Worm (Caenorhabditis elegans) whole organism, L4 larva: ENCODE results near the gene stdh-1.
A peak's percentile ranks its signal among the peaks of the same experiment; 100 is the strongest.

Source experiments
- F26F4.8 ChIP-seq: fragments of 200-800 bp; sonication (Bioruptor generic); conservative IDR thresholded peaks from 2 replicates; pipeline ENCODE4 v1.3.6; 2022; ENCODE audit warnings: missing genetic modification characterization, missing compliant biosample characterization
- T20F7.1 ChIP-seq: fragments of 200-800 bp; sonication (Bioruptor generic); optimal IDR thresholded peaks from 2 replicates; lab custom pipeline; 2018; ENCODE audit warnings: mild to moderate bottlenecking, missing genetic modification characterization, missing compliant biosample characterization
- Y48G9A.11 ChIP-seq: fragments of 200-800 bp; sonication (Bioruptor generic); IDR thresholded peaks from 2 replicates; pipeline ENCODE4 v1.3.6; 2022; ENCODE audit warnings: missing genetic modification reagents, missing genetic modification characterization, missing compliant biosample characterization
- aha-1 ChIP-seq: fragments of 150-350 bp; peaks from one replicate; lab custom pipeline; 2014; ENCODE audit warnings: missing biosample characterization, missing genetic modification characterization
- aly-2 ChIP-seq: sonication (generic microtip); optimal IDR thresholded peaks from 2 replicates; lab custom pipeline; 2018; ENCODE audit warnings: missing biosample characterization, missing genetic modification characterization
- ama-1 ChIP-seq: fragments of 150-350 bp; optimal IDR thresholded peaks from 2 replicates; lab custom pipeline; 2014; ENCODE audit warnings: inconsistent platforms, mixed read lengths
- arid-1 ChIP-seq: fragments of 200-800 bp; sonication (Bioruptor generic); conservative IDR thresholded peaks from 2 replicates; pipeline ENCODE4 v1.3.6; 2022; ENCODE audit warnings: missing genetic modification reagents, missing genetic modification characterization, missing compliant biosample characterization
- ceh-32 ChIP-seq: sonication (generic microtip); optimal IDR thresholded peaks from 2 replicates; lab custom pipeline; 2016; ENCODE audit warnings: mild to moderate bottlenecking, missing genetic modification characterization, missing compliant biosample characterization; ENCODE audit not compliant: poor library complexity
- ceh-82 ChIP-seq: sonication (generic microtip); optimal IDR thresholded peaks from 2 replicates; lab custom pipeline; 2017; ENCODE audit warnings: missing biosample characterization, missing genetic modification characterization
- ctbp-1 ChIP-seq: fragments of 200-800 bp; sonication (Bioruptor generic); IDR thresholded peaks from 2 replicates; pipeline ENCODE4 v1.3.6; 2022; ENCODE audit warnings: missing genetic modification reagents, missing genetic modification characterization, missing compliant biosample characterization
- daf-12 ChIP-seq: fragments of 150-350 bp; optimal IDR thresholded peaks from 2 replicates; lab custom pipeline; 2014; ENCODE audit warnings: missing biosample characterization, missing genetic modification reagents, missing genetic modification characterization
- daf-16 ChIP-seq, 3 experiments: sonication (generic microtip); optimal IDR thresholded peaks; 2 replicates each; lab custom pipeline; 2016 to 2017; ENCODE audit warnings: missing genetic modification characterization in 3 of 3, missing genetic modification reagents in 3 of 3, mild to moderate bottlenecking in 2 of 3, missing compliant biosample characterization in 2 of 3, missing biosample characterization in 1 of 3, moderate library complexity in 1 of 3
- daf-8 ChIP-seq: fragments of 200-800 bp; sonication (Bioruptor generic); IDR thresholded peaks from 2 replicates; pipeline ENCODE4 v1.3.6; 2022; ENCODE audit warnings: missing genetic modification characterization, missing compliant biosample characterization
- dve-1 ChIP-seq: sonication (generic microtip); optimal IDR thresholded peaks from 2 replicates; lab custom pipeline; 2017; ENCODE audit warnings: antibody characterized with exemption, mild to moderate bottlenecking, missing genetic modification characterization, missing compliant biosample characterization; ENCODE audit not compliant: insufficient read depth
- egl-27 ChIP-seq: sonication (generic microtip); optimal IDR thresholded peaks from 3 replicates; lab custom pipeline; 2017; ENCODE audit warnings: missing biosample characterization, missing genetic modification reagents, missing genetic modification characterization
- egl-43 ChIP-seq: fragments of 200-800 bp; sonication (Bioruptor generic); IDR thresholded peaks from 2 replicates; pipeline ENCODE4 v1.3.6; 2022; ENCODE audit warnings: missing genetic modification reagents, missing genetic modification characterization, missing compliant biosample characterization
- fkh-10 ChIP-seq: fragments of 150-350 bp; optimal IDR thresholded peaks from 2 replicates; lab custom pipeline; 2014; ENCODE audit warnings: missing biosample characterization, missing genetic modification reagents, missing genetic modification characterization
- fos-1 ChIP-seq: fragments of 150-350 bp; optimal IDR thresholded peaks from 2 replicates; lab custom pipeline; 2014; ENCODE audit warnings: missing biosample characterization, missing genetic modification characterization
- hif-1 ChIP-seq, 2 experiments: sonication (generic microtip); optimal IDR thresholded peaks; 2 replicates each; lab custom pipeline; 2016 to 2017; ENCODE audit warnings: missing compliant biosample characterization in 2 of 2, missing genetic modification characterization in 2 of 2, missing genetic modification reagents in 2 of 2, missing genotype in 2 of 2, mild to moderate bottlenecking in 1 of 2
- hlh-11 ChIP-seq: fragments of 200-800 bp; sonication (Bioruptor generic); optimal IDR thresholded peaks from 2 replicates; lab custom pipeline; 2018; ENCODE audit warnings: mild to moderate bottlenecking, missing genetic modification characterization, missing compliant biosample characterization
- hlh-30 ChIP-seq: sonication (generic microtip); optimal IDR thresholded peaks from 2 replicates; lab custom pipeline; 2017; ENCODE audit warnings: antibody characterized with exemption, mild to moderate bottlenecking, missing genetic modification characterization, missing compliant biosample characterization; ENCODE audit not compliant: insufficient read depth
- hmg-1.1 ChIP-seq: fragments of 200-800 bp; sonication (Bioruptor generic); IDR thresholded peaks from 2 replicates; pipeline ENCODE4 v1.3.6; 2022; ENCODE audit warnings: missing genetic modification reagents, missing genetic modification characterization, missing compliant biosample characterization
- jun-1 ChIP-seq: fragments of 150-350 bp; optimal IDR thresholded peaks from 2 replicates; lab custom pipeline; 2014; ENCODE audit warnings: missing biosample characterization, missing genetic modification reagents, missing genetic modification characterization
- lin-15B ChIP-seq: fragments of 150-350 bp; sonication (generic microtip); optimal IDR thresholded peaks from 3 replicates; lab custom pipeline; 2014; ENCODE audit warnings: missing biosample characterization, missing genetic modification characterization
- lsy-2 ChIP-seq, 2 experiments: fragments of 150-350 bp in 1 of 2; sonication (generic microtip) in 1 of 2; optimal IDR thresholded peaks; 2 replicates each; lab custom pipeline; 2014 to 2017; ENCODE audit warnings: missing biosample characterization in 2 of 2, missing genetic modification characterization in 2 of 2
- madf-9 ChIP-seq: fragments of 200-800 bp; sonication (Bioruptor generic); conservative IDR thresholded peaks from 2 replicates; pipeline ENCODE4 v1.3.6; 2022; ENCODE audit warnings: missing genetic modification reagents, missing genetic modification characterization, missing compliant biosample characterization
- mep-1 ChIP-seq: fragments of 150-350 bp; sonication (generic microtip); optimal IDR thresholded peaks from 3 replicates; lab custom pipeline; 2014; ENCODE audit warnings: missing biosample characterization, missing genetic modification characterization
- mes-2 ChIP-seq: sonication (generic microtip); optimal IDR thresholded peaks from 2 replicates; lab custom pipeline; 2016; ENCODE audit warnings: missing genotype, mild to moderate bottlenecking, missing genetic modification characterization, missing compliant biosample characterization; ENCODE audit not compliant: poor library complexity, severe bottlenecking
- nhr-10 ChIP-seq: fragments of 150-350 bp; optimal IDR thresholded peaks from 2 replicates; lab custom pipeline; 2014; ENCODE audit warnings: missing biosample characterization, missing genetic modification characterization
- nhr-111 ChIP-seq: fragments of 200-800 bp; sonication (Bioruptor generic); optimal IDR thresholded peaks from 2 replicates; lab custom pipeline; 2018; ENCODE audit warnings: mild to moderate bottlenecking, missing genetic modification characterization, missing compliant biosample characterization
- nhr-25 ChIP-seq: sonication (generic microtip); optimal IDR thresholded peaks from 2 replicates; lab custom pipeline; 2017; ENCODE audit warnings: missing genetic modification characterization, mild to moderate bottlenecking, missing compliant biosample characterization, antibody characterized with exemption, moderate library complexity, borderline replicate concordance; ENCODE audit not compliant: insufficient read depth
- nhr-28 ChIP-seq: fragments of 150-350 bp; optimal IDR thresholded peaks from 2 replicates; lab custom pipeline; 2014; ENCODE audit warnings: missing biosample characterization, missing genetic modification characterization
- nhr-6 ChIP-seq: fragments of 150-350 bp; optimal IDR thresholded peaks from 2 replicates; lab custom pipeline; 2014; ENCODE audit warnings: missing biosample characterization, missing genetic modification characterization
- nhr-77 ChIP-seq: fragments of 150-350 bp; optimal IDR thresholded peaks from 2 replicates; lab custom pipeline; 2014; ENCODE audit warnings: missing biosample characterization, missing genetic modification characterization
- pha-4 ChIP-seq, 2 experiments: fragments of 150-350 bp in 1 of 2; fragments of 200-800 bp in 1 of 2; sonication (Bioruptor generic) in 1 of 2; IDR thresholded peaks in 1 of 2; optimal IDR thresholded peaks in 1 of 2; 2 replicates each; pipeline versions ENCODE4 v1.3.6 to Lab custom; 2014 to 2022; ENCODE audit warnings: missing genetic modification characterization in 2 of 2, missing genetic modification reagents in 2 of 2, missing biosample characterization in 1 of 2, missing compliant biosample characterization in 1 of 2
- php-3 ChIP-seq: fragments of 200-800 bp; sonication (Bioruptor generic); IDR thresholded peaks from 2 replicates; pipeline ENCODE4 v1.3.6; 2022; ENCODE audit warnings: missing genetic modification reagents, missing genetic modification characterization, missing compliant biosample characterization
- set-16 ChIP-seq: fragments of 200-800 bp; sonication (Bioruptor generic); IDR thresholded peaks from 2 replicates; pipeline ENCODE4 v1.3.6; 2022; ENCODE audit warnings: missing genetic modification reagents, missing genetic modification characterization, missing compliant biosample characterization
- snpc-4 ChIP-seq: fragments of 150-350 bp; optimal IDR thresholded peaks from 2 replicates; lab custom pipeline; 2014; ENCODE audit warnings: missing biosample characterization, missing genetic modification characterization
- zfp-2 ChIP-seq: sonication (generic microtip); optimal IDR thresholded peaks from 2 replicates; lab custom pipeline; 2016; ENCODE audit warnings: mild to moderate bottlenecking, missing genetic modification characterization, missing compliant biosample characterization

The stdh-1 gene

ce11 chrV:13906166-13906565 is at the start of gene stdh-1:
Gene stdh-1 (plus strand): TSS chrV:13906492.
- TF ChIP-seq nhr-77 (tag; lab: Kevin White, UChicago): no peak
- TF ChIP-seq php-3 (GFP tag; lab: Robert Waterston, UW): peak; percentile 47; the same call in 1 of the 2 replicates
- peak in 1 of 2 experiments; percentile 30 for TF ChIP-seq hif-1 (tag; optimal IDR thresholded peaks at IDR 0.05; lab: Kevin White, UChicago)
- peak; percentile 20 for TF ChIP-seq aha-1 (tag; lab: Kevin White, UChicago)
- no peak for TF ChIP-seq egl-27 (tag; lab: Kevin White, UChicago)
- peak; percentile 24 for TF ChIP-seq nhr-28
- TF ChIP-seq hlh-11 (tag; lab: Kevin White, UChicago): peak; percentile 22
- TF ChIP-seq madf-9: no peak
- TF ChIP-seq jun-1 (tag; lab: Kevin White, UChicago): no peak
- TF ChIP-seq aly-2 (tag; lab: Kevin White, UChicago): no peak
- TF ChIP-seq mep-1 (tag; lab: Kevin White, UChicago): no peak
- no peak for TF ChIP-seq daf-16 (GFP tag; optimal IDR thresholded peaks at IDR 0.05; lab: Kevin White, UChicago)
- peak; percentile 76 for TF ChIP-seq daf-16 (tag; optimal IDR thresholded peaks at IDR 0.05; lab: Kevin White, UChicago)
- TF ChIP-seq egl-43: no peak
- TF ChIP-seq dve-1: peak; percentile 8
- peak; percentile 9 for TF ChIP-seq nhr-6 (tag; lab: Kevin White, UChicago)

ce11 chrV:13857132-13857531 is 49.2 kb upstream of the stdh-1 start, which contains the start of gene srx-136:
Gene srx-136 (plus strand): TSS chrV:13857432.
- TF ChIP-seq hmg-1.1 (GFP tag; lab: Robert Waterston, UW): no peak
- TF ChIP-seq mep-1 (tag; lab: Kevin White, UChicago): no peak
- TF ChIP-seq arid-1 (GFP tag; lab: Robert Waterston, UW): no peak
- no peak for TF ChIP-seq nhr-10 (tag; lab: Kevin White, UChicago)
- TF ChIP-seq fkh-10 (GFP tag; lab: Kevin White, UChicago): no peak
- no peak for TF ChIP-seq hlh-30
- no peak for TF ChIP-seq daf-8 (GFP tag; lab: Robert Waterston, UW)
- no peak for TF ChIP-seq set-16 (GFP tag; lab: Robert Waterston, UW)
- TF ChIP-seq jun-1 (tag; lab: Kevin White, UChicago): no peak
- no peak for TF ChIP-seq madf-9
- no peak for TF ChIP-seq daf-16 (GFP tag; optimal IDR thresholded peaks at IDR 0.05; lab: Kevin White, UChicago)
- no peak for TF ChIP-seq daf-16 (tag; optimal IDR thresholded peaks at IDR 0.05; lab: Kevin White, UChicago)
- TF ChIP-seq pha-4 (GFP tag; IDR thresholded peaks at IDR 0.05; lab: Robert Waterston, UW): no peak
- no peak for TF ChIP-seq pha-4 (tag; optimal IDR thresholded peaks at IDR 0.05; lab: Kevin White, UChicago)

- TF ChIP-seq ceh-82 (no peak), nhr-111 (GFP tag; lab: Kevin White, UChicago) (no peak), ctbp-1 (no peak), zfp-2 (no peak), hmg-1.1 (GFP tag; lab: Robert Waterston, UW) (no peak), Y48G9A.11 (no peak), lsy-2 (tag; optimal IDR thresholded peaks at IDR 0.05; lab: Kevin White, UChicago) (no peak), mes-2 (tag; lab: Kevin White, UChicago) (no peak), nhr-10 (tag; lab: Kevin White, UChicago) (no peak), madf-9 (no peak), daf-12 (tag; lab: Kevin White, UChicago) (no peak), F26F4.8 (GFP tag; lab: Robert Waterston, UW) (no peak), snpc-4 (tag; lab: Kevin White, UChicago) (no peak), nhr-25 (no peak), lin-15B (tag; lab: Kevin White, UChicago) (no peak), ceh-32 (no peak), ama-1 (lab: Kevin White, UChicago) (no peak), T20F7.1 (no peak), dve-1 (no peak), fos-1 (tag; lab: Kevin White, UChicago) (no peak)
These were observed 47.4 kb upstream of the stdh-1 start, which contains the start of gene srx-135 for ce11 chrV:13858906-13859305. Gene srx-135 (plus strand): TSS chrV:13859206.
